Fruit fly (Drosophila melanogaster) whole organism, embryonic: Measurements from ENCODE around the gene CG13131.

Experiments used
- ATbp ChIP-seq: fragments of 200-800 bp; sonication (Bioruptor generic); optimal IDR thresholded peaks from 2 replicates; lab custom pipeline; 2017; ENCODE audit warnings: missing biosample characterization, mild to moderate bottlenecking, missing genetic modification characterization, missing genetic modification reagents
- Ada2b ChIP-seq: fragments of 200-800 bp; sonication (Bioruptor generic); IDR thresholded peaks from 2 replicates; pipeline ENCODE4 v1.3.6; 2022; ENCODE audit warnings: missing biosample characterization, missing genetic modification characterization
- Asciz ChIP-seq: fragments of 200-800 bp; sonication (Bioruptor generic); optimal IDR thresholded peaks from 2 replicates; lab custom pipeline; 2017; ENCODE audit warnings: missing biosample characterization, mild to moderate bottlenecking, missing genetic modification characterization, missing genetic modification reagents
- CG10147 ChIP-seq: fragments of 200-800 bp; sonication (Bioruptor generic); optimal IDR thresholded peaks from 2 replicates; lab custom pipeline; 2019; ENCODE audit warnings: missing biosample characterization, mild to moderate bottlenecking, missing genetic modification characterization, moderate library complexity
- CG1024 ChIP-seq: fragments of 200-800 bp; sonication (Bioruptor generic); IDR thresholded peaks from 2 replicates; pipeline ENCODE4 v1.3.6; 2022; ENCODE audit warnings: missing biosample characterization, missing genetic modification characterization
- CG10959 ChIP-seq: fragments of 200-800 bp; sonication (Bioruptor generic); IDR thresholded peaks from 2 replicates; pipeline ENCODE4 v1.3.6; 2022; ENCODE audit warnings: missing biosample characterization, missing genetic modification characterization
- CG10979 ChIP-seq: fragments of 200-800 bp; sonication (Bioruptor generic); optimal IDR thresholded peaks from 2 replicates; lab custom pipeline; 2018; ENCODE audit warnings: missing biosample characterization, mild to moderate bottlenecking, missing genetic modification characterization, moderate library complexity
- CG11456 ChIP-seq: fragments of 200-800 bp; sonication (Bioruptor generic); IDR thresholded peaks from 3 replicates; pipeline ENCODE4 v1.3.6; 2022; ENCODE audit warnings: missing biosample characterization, missing genetic modification characterization
- CG13624 ChIP-seq: fragments of 200-800 bp; sonication (Bioruptor generic); optimal IDR thresholded peaks from 2 replicates; lab custom pipeline; 2016; ENCODE audit warnings: missing biosample characterization, missing genetic modification characterization
- CG15073 ChIP-seq: fragments of 200-800 bp; sonication (Bioruptor generic); optimal IDR thresholded peaks from 2 replicates; lab custom pipeline; 2016; ENCODE audit warnings: missing biosample characterization, missing genetic modification characterization
- CG15479 ChIP-seq: fragments of 200-800 bp; sonication (Bioruptor generic); optimal IDR thresholded peaks from 3 replicates; lab custom pipeline; 2019; ENCODE audit warnings: missing biosample characterization, mild to moderate bottlenecking, missing genetic modification characterization, moderate library complexity
- CG15696 ChIP-seq: fragments of 200-800 bp; sonication (Bioruptor generic); optimal IDR thresholded peaks from 2 replicates; lab custom pipeline; 2019; ENCODE audit warnings: missing biosample characterization, mild to moderate bottlenecking, missing genetic modification characterization, moderate library complexity
- CG16863 ChIP-seq: fragments of 200-800 bp; sonication (Bioruptor generic); optimal IDR thresholded peaks from 3 replicates; lab custom pipeline; 2016; ENCODE audit warnings: missing biosample characterization, missing genetic modification characterization
- CG17361 ChIP-seq: fragments of 200-800 bp; sonication (Bioruptor generic); IDR thresholded peaks from 3 replicates; pipeline ENCODE4 v1.3.6; 2022; ENCODE audit warnings: missing biosample characterization, missing genetic modification characterization
- CG17568 ChIP-seq: fragments of 200-800 bp; sonication (Bioruptor generic); optimal IDR thresholded peaks from 2 replicates; lab custom pipeline; 2018; ENCODE audit warnings: missing biosample characterization, mild to moderate bottlenecking, missing genetic modification characterization, moderate library complexity
- CG17912 ChIP-seq: fragments of 200-800 bp; sonication (Bioruptor generic); optimal IDR thresholded peaks from 2 replicates; lab custom pipeline; 2018; ENCODE audit warnings: missing biosample characterization, mild to moderate bottlenecking, missing genetic modification characterization
- CG2678 ChIP-seq: fragments of 200-800 bp; sonication (Bioruptor generic); optimal IDR thresholded peaks from 3 replicates; lab custom pipeline; 2019; ENCODE audit warnings: missing biosample characterization, mild to moderate bottlenecking, missing genetic modification characterization, moderate library complexity
- CG3838 ChIP-seq: fragments of 200-800 bp; sonication (Bioruptor generic); optimal IDR thresholded peaks from 3 replicates; lab custom pipeline; 2016; ENCODE audit warnings: missing biosample characterization, missing genetic modification characterization
- CG3995 ChIP-seq: fragments of 200-800 bp; sonication (Bioruptor generic); optimal IDR thresholded peaks from 3 replicates; lab custom pipeline; 2016; ENCODE audit warnings: missing biosample characterization, missing genetic modification characterization
- CG4282 ChIP-seq: fragments of 200-800 bp; sonication (Bioruptor generic); optimal IDR thresholded peaks from 2 replicates; lab custom pipeline; 2016; ENCODE audit warnings: missing biosample characterization, missing genetic modification characterization
- CG6689 ChIP-seq: fragments of 200-800 bp; sonication (Bioruptor generic); IDR thresholded peaks from 2 replicates; pipeline ENCODE4 v1.3.6; 2022; ENCODE audit warnings: missing biosample characterization, missing genetic modification characterization
- CG8290 ChIP-seq, 3 experiments: fragments of 200-800 bp; sonication (Bioruptor generic); optimal IDR thresholded peaks; 2 replicates each; lab custom pipeline; 2016 to 2019; ENCODE audit warnings: missing biosample characterization in 3 of 3, missing genetic modification characterization in 3 of 3, mild to moderate bottlenecking in 2 of 3, moderate library complexity in 1 of 3
- CG8924 ChIP-seq: fragments of 200-800 bp; optimal IDR thresholded peaks from 3 replicates; lab custom pipeline; 2019; ENCODE audit warnings: missing biosample characterization, mild to moderate bottlenecking, missing genetic modification characterization, moderate library complexity
- Chrac-16 ChIP-seq: fragments of 200-800 bp; sonication (Bioruptor generic); optimal IDR thresholded peaks from 3 replicates; lab custom pipeline; 2016; ENCODE audit warnings: missing biosample characterization, missing genetic modification characterization
- GATAe ChIP-seq: fragments of 200-800 bp; sonication (Bioruptor generic); conservative IDR thresholded peaks from 2 replicates; pipeline ENCODE4 v1.3.6; 2022; ENCODE audit warnings: missing biosample characterization, missing genetic modification characterization
- Gug ChIP-seq: fragments of 200-800 bp; sonication (Bioruptor generic); IDR thresholded peaks from 4 replicates; pipeline ENCODE4 v1.3.6; 2022; ENCODE audit warnings: missing biosample characterization, missing genetic modification characterization
- HmgD ChIP-seq: fragments of 200-800 bp; sonication (Bioruptor generic); optimal IDR thresholded peaks from 3 replicates; lab custom pipeline; 2016; ENCODE audit warnings: missing biosample characterization, missing genetic modification characterization
- Lim3 ChIP-seq: fragments of 200-800 bp; sonication (Bioruptor generic); IDR thresholded peaks from 2 replicates; pipeline ENCODE4 v1.3.6; 2022; ENCODE audit warnings: missing biosample characterization, missing genetic modification characterization
- MTF-1 ChIP-seq: fragments of 200-800 bp; sonication (Bioruptor generic); optimal IDR thresholded peaks from 2 replicates; lab custom pipeline; 2018; ENCODE audit warnings: missing biosample characterization, mild to moderate bottlenecking, missing genetic modification characterization, borderline replicate concordance
- Oaz ChIP-seq: fragments of 200-800 bp; sonication (Bioruptor generic); IDR thresholded peaks from 2 replicates; pipeline ENCODE4 v1.3.6; 2022; ENCODE audit warnings: missing biosample characterization, missing genetic modification characterization
- Scr ChIP-seq: fragments of 200-800 bp; sonication (Bioruptor generic); IDR thresholded peaks from 2 replicates; pipeline ENCODE4 v1.3.6; 2022; ENCODE audit warnings: missing biosample characterization, missing genetic modification characterization; ENCODE audit not compliant: partially characterized antibody
- ab ChIP-seq: fragments of 200-800 bp; sonication (Bioruptor generic); optimal IDR thresholded peaks from 2 replicates; lab custom pipeline; 2016; ENCODE audit warnings: missing biosample characterization, missing genetic modification characterization
- crol ChIP-seq: fragments of 200-800 bp; sonication (Bioruptor generic); IDR thresholded peaks from 2 replicates; pipeline ENCODE4 v1.3.6; 2022; ENCODE audit warnings: missing biosample characterization, missing genetic modification characterization
- dimm ChIP-seq: fragments of 200-800 bp; sonication (Bioruptor generic); IDR thresholded peaks from 2 replicates; pipeline ENCODE4 v1.3.6; 2022; ENCODE audit warnings: missing biosample characterization, missing genetic modification characterization
- dpn ChIP-seq, 2 experiments: fragments of 200-800 bp; sonication (Bioruptor generic); optimal IDR thresholded peaks; 3 replicates each; lab custom pipeline; 2016; ENCODE audit warnings: missing biosample characterization in 2 of 2, missing genetic modification characterization in 2 of 2
- fru ChIP-seq: fragments of >200 bp; optimal IDR thresholded peaks from 2 replicates; lab custom pipeline; 2017
- grn ChIP-seq: fragments of 200-800 bp; sonication (Bioruptor generic); optimal IDR thresholded peaks from 3 replicates; lab custom pipeline; 2017; ENCODE audit warnings: missing biosample characterization, missing genetic modification characterization
- gro ChIP-seq: fragments of 200-800 bp; sonication (Bioruptor generic); optimal IDR thresholded peaks from 2 replicates; lab custom pipeline; 2016; ENCODE audit warnings: missing biosample characterization, missing genetic modification characterization
- ham ChIP-seq: fragments of 200-800 bp; sonication (Bioruptor generic); IDR thresholded peaks from 2 replicates; pipeline ENCODE4 v1.3.6; 2022; ENCODE audit warnings: missing biosample characterization, missing genetic modification characterization
- kah ChIP-seq: fragments of 200-800 bp; sonication (Bioruptor generic); optimal IDR thresholded peaks from 2 replicates; lab custom pipeline; 2018; ENCODE audit warnings: missing biosample characterization, mild to moderate bottlenecking, missing genetic modification characterization
- nmo ChIP-seq: fragments of 200-800 bp; sonication (Bioruptor generic); optimal IDR thresholded peaks from 2 replicates; lab custom pipeline; 2018; ENCODE audit warnings: missing biosample characterization, mild to moderate bottlenecking, missing genetic modification characterization, moderate library complexity
- oc ChIP-seq: fragments of 200-800 bp; sonication (Bioruptor generic); optimal IDR thresholded peaks from 2 replicates; lab custom pipeline; 2018; ENCODE audit warnings: missing biosample characterization, mild to moderate bottlenecking, missing genetic modification characterization, moderate library complexity
- peb ChIP-seq: fragments of 200-800 bp; sonication (Bioruptor generic); IDR thresholded peaks from 2 replicates; pipeline ENCODE4 v1.3.6; 2022; ENCODE audit warnings: missing biosample characterization, missing genetic modification characterization
- ranshi ChIP-seq: fragments of 200-800 bp; sonication (Bioruptor generic); IDR thresholded peaks from 2 replicates; pipeline ENCODE4 v1.3.6; 2022; ENCODE audit warnings: missing biosample characterization, missing genetic modification characterization
- stc ChIP-seq: fragments of 200-800 bp; sonication (Bioruptor generic); IDR thresholded peaks from 2 replicates; pipeline ENCODE4 v1.3.6; 2022; ENCODE audit warnings: missing biosample characterization, missing genetic modification characterization
- trem ChIP-seq: fragments of 200-800 bp; optimal IDR thresholded peaks from 3 replicates; lab custom pipeline; 2019; ENCODE audit warnings: missing biosample characterization, mild to moderate bottlenecking, missing genetic modification characterization, moderate library complexity
- vfl ChIP-seq: fragments of 200-800 bp; sonication (Bioruptor generic); optimal IDR thresholded peaks from 2 replicates; lab custom pipeline; 2016; ENCODE audit warnings: missing biosample characterization, missing genetic modification characterization
- vvl ChIP-seq: fragments of 200-800 bp; sonication (Bioruptor generic); IDR thresholded peaks from 2 replicates; pipeline ENCODE4 v1.3.6; 2022; ENCODE audit warnings: missing biosample characterization, missing genetic modification characterization
- wor ChIP-seq: fragments of 200-800 bp; sonication (Bioruptor generic); IDR thresholded peaks from 2 replicates; pipeline ENCODE4 v1.3.6; 2022; ENCODE audit warnings: missing biosample characterization, missing genetic modification characterization
- yki ChIP-seq: fragments of >200 bp; optimal IDR thresholded peaks from 3 replicates; lab custom pipeline; 2018

The CG13131 gene

dm6 chr2L:10009800-10010658 is 7.2 kb downstream of the CG13131 start (continued):
- TF ChIP-seq CG10959 (peak; percentile 93), CG8924 (tag; lab: Kevin White, UChicago) (peak; percentile 96), CG10147 (peak; percentile 94), dpn (GFP tag; optimal IDR thresholded peaks at IDR 0.05; lab: Kevin White, UChicago) (peak; percentile 98 to 99), CG17361 (GFP tag; lab: Robert Waterston, UW) (peak; percentile 92), CG15479 (GFP tag; lab: Kevin White, UChicago) (no peak), CG16863 (GFP tag; lab: Kevin White, UChicago) (peak; percentile 97), CG17568 (GFP tag; lab: Kevin White, UChicago) (peak; percentile 93), ATbp (peak; percentile 94), CG10979 (tag; lab: Kevin White, UChicago) (peak; percentile 95), CG8290 (GFP tag; optimal IDR thresholded peaks at IDR 0.05; lab: Kevin White, UChicago) (peak; percentile 91), CG8290 (tag; optimal IDR thresholded peaks at IDR 0.05; lab: Kevin White, UChicago) (peak in 1 of 2 experiments; percentile 100), CG11456 (GFP tag; lab: Robert Waterston, UW) (peak; percentile 99), CG3995 (peak; percentile 84), kah (GFP tag; lab: Kevin White, UChicago) (peak; percentile 84), grn (GFP tag; lab: Kevin White, UChicago) (peak; percentile 78), CG6689 (GFP tag; lab: Robert Waterston, UW) (peak; percentile 94), fru (lab: Kevin White, UChicago) (no peak), trem (tag; lab: Kevin White, UChicago) (peak; percentile 84), wor (peak; percentile 88), Lim3 (peak; percentile 84), vfl (GFP tag; lab: Kevin White, UChicago) (peak; percentile 97), vvl (GFP tag; lab: Robert Waterston, UW) (peak; percentile 99), gro (GFP tag; lab: Kevin White, UChicago) (peak; percentile 98), ab (peak; percentile 96), peb (peak; percentile 93), Gug (GFP tag; lab: Robert Waterston, UW) (peak; percentile 98), nmo (GFP tag; lab: Kevin White, UChicago) (peak; percentile 95), ranshi (GFP tag; lab: Robert Waterston, UW) (peak; percentile 98), ham (GFP tag; lab: Robert Waterston, UW) (peak; percentile 90), CG15073 (GFP tag; lab: Kevin White, UChicago) (peak; percentile 62), CG3838 (GFP tag; lab: Kevin White, UChicago) (peak; percentile 89), dimm (GFP tag; lab: Robert Waterston, UW) (peak; percentile 94), HmgD (GFP tag; lab: Kevin White, UChicago) (peak; percentile 98), CG17912 (peak; percentile 95), CG15696 (tag; lab: Kevin White, UChicago) (peak; percentile 90), stc (GFP tag; lab: Robert Waterston, UW) (peak; percentile 96), GATAe (GFP tag; lab: Robert Waterston, UW) (peak; percentile 86), Scr (no peak), CG4282 (GFP tag; lab: Kevin White, UChicago) (peak; percentile 94), Ada2b (GFP tag; lab: Robert Waterston, UW) (peak; percentile 98), Chrac-16 (peak; percentile 98), MTF-1 (GFP tag; lab: Kevin White, UChicago) (peak; percentile 91), CG2678 (tag; lab: Kevin White, UChicago) (peak; percentile 97), CG1024 (GFP tag; lab: Robert Waterston, UW) (peak; percentile 91), yki (lab: Kevin White, UChicago) (no peak), Oaz (GFP tag; lab: Robert Waterston, UW) (peak; percentile 95), Asciz (GFP tag; lab: Kevin White, UChicago) (peak; percentile 91), oc (tag; lab: Kevin White, UChicago) (peak; percentile 97), crol (GFP tag; lab: Robert Waterston, UW) (no peak; the same call in none of the 2 replicates), CG13624 (peak; percentile 99)
